Fruit fly (Drosophila melanogaster) whole organism, prepupa: ENCODE data around the gene CG10336.

ENCODE experiments used
- CG34406 ChIP-seq: fragments of 200-800 bp; sonication (Bioruptor generic); optimal IDR thresholded peaks from 3 replicates; lab custom pipeline; 2016; ENCODE audit warnings: missing biosample characterization, missing genetic modification characterization
- CG6808 ChIP-seq: fragments of 200-800 bp; sonication (Bioruptor generic); optimal IDR thresholded peaks from 3 replicates; lab custom pipeline; 2017; ENCODE audit warnings: missing biosample characterization, missing genetic modification characterization, mild to moderate bottlenecking, moderate library complexity, missing genetic modification reagents
- CG8319 ChIP-seq: fragments of 200-800 bp; sonication (Bioruptor generic); optimal IDR thresholded peaks from 3 replicates; lab custom pipeline; 2016; ENCODE audit warnings: missing biosample characterization, missing genetic modification characterization
- CG9139 ChIP-seq: fragments of 200-800 bp; sonication (Bioruptor generic); optimal IDR thresholded peaks from 3 replicates; lab custom pipeline; 2017; ENCODE audit warnings: missing biosample characterization, mild to moderate bottlenecking, missing genetic modification characterization
- Gug ChIP-seq: fragments of 200-800 bp; sonication (Bioruptor generic); IDR thresholded peaks from 2 replicates; pipeline ENCODE4 v1.3.6; 2022; ENCODE audit warnings: missing biosample characterization, missing genetic modification characterization
- Hr38 ChIP-seq: sonication (Bioruptor generic); optimal IDR thresholded peaks from 2 replicates; lab custom pipeline; 2016; ENCODE audit warnings: missing biosample characterization, missing genetic modification characterization
- OdsH ChIP-seq: fragments of 200-800 bp; sonication (Bioruptor generic); optimal IDR thresholded peaks from 3 replicates; lab custom pipeline; 2016; ENCODE audit warnings: missing biosample characterization, missing genetic modification characterization
- Sox102F ChIP-seq: fragments of 200-800 bp; sonication (Bioruptor generic); optimal IDR thresholded peaks from 2 replicates; lab custom pipeline; 2016; ENCODE audit warnings: missing biosample characterization, mild to moderate bottlenecking, missing genetic modification characterization
- achi ChIP-seq: fragments of 200-800 bp; sonication (Bioruptor generic); optimal IDR thresholded peaks from 3 replicates; lab custom pipeline; 2016; ENCODE audit warnings: missing biosample characterization, missing genetic modification characterization
- cyc ChIP-seq: fragments of 200-800 bp; sonication (Bioruptor generic); optimal IDR thresholded peaks from 3 replicates; lab custom pipeline; 2016; ENCODE audit warnings: missing biosample characterization, missing genetic modification characterization
- esn ChIP-seq: fragments of 200-800 bp; sonication (Bioruptor generic); optimal IDR thresholded peaks from 2 replicates; lab custom pipeline; 2016; ENCODE audit warnings: missing biosample characterization, mild to moderate bottlenecking, missing genetic modification characterization, moderate library complexity
- ss ChIP-seq, 2 experiments: fragments of 200-800 bp; sonication (Bioruptor generic); optimal IDR thresholded peaks; 2 replicates in 1 of 2; 3 replicates in 1 of 2; lab custom pipeline; 2017 to 2018; ENCODE audit warnings: mild to moderate bottlenecking in 2 of 2, missing biosample characterization in 2 of 2, missing genetic modification characterization in 2 of 2, moderate library complexity in 1 of 2
- topi ChIP-seq: fragments of 200-800 bp; sonication (Bioruptor generic); optimal IDR thresholded peaks from 3 replicates; lab custom pipeline; 2016; ENCODE audit warnings: missing biosample characterization, missing genetic modification characterization

DNA sequence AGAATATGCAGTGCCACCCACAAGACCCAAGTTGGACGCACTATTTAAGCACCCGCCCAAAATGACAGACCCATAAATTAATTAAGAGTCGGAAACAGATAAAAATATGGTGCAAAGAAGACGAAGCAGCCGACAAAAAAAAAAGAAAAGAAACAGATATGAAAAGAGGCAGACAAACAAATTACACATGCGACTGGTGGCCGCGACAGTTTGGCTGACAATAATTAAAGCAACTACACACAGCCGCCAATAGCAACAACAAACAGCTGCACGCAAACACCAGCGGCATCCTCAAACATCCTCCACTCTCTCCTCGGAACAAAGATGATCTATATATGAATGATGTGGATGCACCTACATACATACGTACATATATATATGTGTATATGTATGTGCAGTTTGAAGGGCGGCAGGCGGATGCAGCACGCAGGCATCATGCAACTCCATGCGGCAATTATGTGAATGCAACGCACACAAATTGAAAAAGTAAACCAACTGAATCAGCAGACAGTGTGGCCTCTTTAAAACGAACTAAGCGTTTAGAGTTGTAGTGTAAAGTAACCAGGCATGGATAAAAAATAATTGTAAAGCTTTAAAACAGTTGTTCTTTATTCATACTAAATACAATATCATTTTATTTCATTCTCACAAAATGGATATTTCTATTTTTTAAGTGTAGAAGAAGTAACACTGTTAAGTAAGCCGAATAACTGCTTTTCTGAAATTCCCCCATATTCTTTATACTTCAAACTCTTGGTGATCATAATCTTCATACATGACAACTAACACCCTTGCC is 41.3 kb upstream of the CG10336 start:
- TF ChIP-seq CG34406 (GFP tag; lab: Kevin White, UChicago) (peak; percentile 69), esn (GFP tag; lab: Kevin White, UChicago) (peak; percentile 82), CG9139 (GFP tag; lab: Kevin White, UChicago) (peak; percentile 18), CG6808 (GFP tag; lab: Kevin White, UChicago) (no peak), topi (peak; percentile 62), Sox102F (GFP tag; lab: Kevin White, UChicago) (peak; percentile 78), Gug (GFP tag; lab: Robert Waterston, UW) (no peak), CG8319 (no peak), Hr38 (no peak), achi (GFP tag; lab: Kevin White, UChicago) (peak; percentile 64), ss (GFP tag; optimal IDR thresholded peaks at IDR 0.05; lab: Kevin White, UChicago) (peak; percentile 35 to 84), cyc (peak; percentile 53), OdsH (GFP tag; lab: Kevin White, UChicago) (peak; percentile 74)
